Fruit fly (Drosophila melanogaster) whole organism, embryonic: ENCODE results near the gene nan.
A peak's percentile ranks its signal among the peaks of the same experiment; 100 is the strongest.

ENCODE experiments used
- ATbp ChIP-seq: fragments of 200-800 bp; sonication (Bioruptor generic); optimal IDR thresholded peaks from 2 replicates; lab custom pipeline; 2017; ENCODE audit warnings: missing biosample characterization, mild to moderate bottlenecking, missing genetic modification characterization, missing genetic modification reagents
- Abd-B ChIP-seq: fragments of 200-800 bp; sonication (Bioruptor generic); optimal IDR thresholded peaks from 2 replicates; lab custom pipeline; 2018; ENCODE audit warnings: missing biosample characterization, mild to moderate bottlenecking, missing genetic modification characterization, moderate library complexity
- Ada2b ChIP-seq: fragments of 200-800 bp; sonication (Bioruptor generic); IDR thresholded peaks from 2 replicates; pipeline ENCODE4 v1.3.6; 2022; ENCODE audit warnings: missing biosample characterization, missing genetic modification characterization
- Antp ChIP-seq: fragments of 200-800 bp; sonication (Bioruptor generic); optimal IDR thresholded peaks from 3 replicates; lab custom pipeline; 2016; ENCODE audit warnings: missing biosample characterization, missing genetic modification characterization
- Atf6 ChIP-seq: fragments of 200-800 bp; sonication (Bioruptor generic); IDR thresholded peaks from 2 replicates; pipeline ENCODE4 v1.3.6; 2022; ENCODE audit warnings: missing biosample characterization, missing genetic modification characterization
- C15 ChIP-seq: fragments of 200-800 bp; sonication (Bioruptor generic); IDR thresholded peaks from 3 replicates; pipeline ENCODE4 v1.3.6; 2022; ENCODE audit warnings: missing biosample characterization, missing genetic modification characterization
- CG11085 ChIP-seq: fragments of 200-800 bp; sonication (Bioruptor generic); IDR thresholded peaks from 2 replicates; pipeline ENCODE4 v1.3.6; 2022; ENCODE audit warnings: missing biosample characterization, missing genetic modification characterization
- CG12104 ChIP-seq: fragments of 200-800 bp; sonication (Bioruptor generic); optimal IDR thresholded peaks from 3 replicates; lab custom pipeline; 2016; ENCODE audit warnings: missing biosample characterization, missing genetic modification characterization
- CG15073 ChIP-seq: fragments of 200-800 bp; sonication (Bioruptor generic); optimal IDR thresholded peaks from 2 replicates; lab custom pipeline; 2016; ENCODE audit warnings: missing biosample characterization, missing genetic modification characterization
- CG1529 ChIP-seq: fragments of 200-800 bp; sonication (Bioruptor generic); optimal IDR thresholded peaks from 3 replicates; lab custom pipeline; 2018; ENCODE audit warnings: missing biosample characterization, missing genetic modification characterization
- CG15514 ChIP-seq: fragments of 200-800 bp; sonication (Bioruptor generic); optimal IDR thresholded peaks from 3 replicates; lab custom pipeline; 2017; ENCODE audit warnings: missing biosample characterization, missing genetic modification characterization, mild to moderate bottlenecking, moderate library complexity, missing genetic modification reagents
- CG1602 ChIP-seq: fragments of 200-800 bp; sonication (Bioruptor generic); optimal IDR thresholded peaks from 3 replicates; lab custom pipeline; 2016; ENCODE audit warnings: missing biosample characterization, missing genetic modification characterization
- CG18262 ChIP-seq: fragments of 200-800 bp; optimal IDR thresholded peaks from 3 replicates; lab custom pipeline; 2019; ENCODE audit warnings: missing biosample characterization, mild to moderate bottlenecking, missing genetic modification characterization, moderate library complexity
- CG2199 ChIP-seq: fragments of 200-800 bp; sonication (Bioruptor generic); IDR thresholded peaks from 3 replicates; pipeline ENCODE4 v1.3.6; 2022; ENCODE audit warnings: missing biosample characterization, missing genetic modification characterization
- CG33213 ChIP-seq: fragments of 200-800 bp; sonication (Bioruptor generic); optimal IDR thresholded peaks from 3 replicates; lab custom pipeline; 2016; ENCODE audit warnings: missing biosample characterization, missing genetic modification characterization
- CG33557 ChIP-seq: fragments of 200-800 bp; sonication (Bioruptor generic); optimal IDR thresholded peaks from 2 replicates; lab custom pipeline; 2019; ENCODE audit warnings: missing biosample characterization, mild to moderate bottlenecking, missing genetic modification characterization, moderate library complexity
- CG34224 ChIP-seq: fragments of 200-800 bp; sonication (Bioruptor generic); IDR thresholded peaks from 3 replicates; pipeline ENCODE4 v1.3.6; 2022; ENCODE audit warnings: missing biosample characterization, missing genetic modification characterization; ENCODE audit not compliant: partially characterized antibody
- CG34376 ChIP-seq: fragments of 200-800 bp; sonication (Bioruptor generic); optimal IDR thresholded peaks from 2 replicates; lab custom pipeline; 2018; ENCODE audit warnings: missing biosample characterization, mild to moderate bottlenecking, missing genetic modification characterization
- CG3995 ChIP-seq: fragments of 200-800 bp; sonication (Bioruptor generic); optimal IDR thresholded peaks from 3 replicates; lab custom pipeline; 2016; ENCODE audit warnings: missing biosample characterization, missing genetic modification characterization
- CG4404 ChIP-seq: fragments of 200-800 bp; sonication (Bioruptor generic); IDR thresholded peaks from 2 replicates; pipeline ENCODE4 v1.3.6; 2022; ENCODE audit warnings: missing biosample characterization, missing genetic modification characterization
- CG4617 ChIP-seq: fragments of 200-800 bp; sonication (Bioruptor generic); optimal IDR thresholded peaks from 3 replicates; lab custom pipeline; 2016; ENCODE audit warnings: missing biosample characterization, missing genetic modification characterization, borderline replicate concordance
- CG6272 ChIP-seq: fragments of 200-800 bp; sonication (Bioruptor generic); IDR thresholded peaks from 2 replicates; pipeline ENCODE4 v1.3.6; 2022; ENCODE audit warnings: missing biosample characterization, missing genetic modification characterization
- CG8478 ChIP-seq: fragments of >200 bp; optimal IDR thresholded peaks from 2 replicates; lab custom pipeline; 2018
- CG9817 ChIP-seq: fragments of 200-800 bp; sonication (Bioruptor generic); optimal IDR thresholded peaks from 2 replicates; lab custom pipeline; 2018; ENCODE audit warnings: missing biosample characterization, mild to moderate bottlenecking, missing genetic modification characterization, moderate library complexity
- CoRest ChIP-seq: fragments of 200-800 bp; sonication (Bioruptor generic); optimal IDR thresholded peaks from 3 replicates; lab custom pipeline; 2018; ENCODE audit warnings: missing biosample characterization, mild to moderate bottlenecking, missing genetic modification characterization, moderate library complexity
- Doc2 ChIP-seq: fragments of 200-800 bp; sonication (Bioruptor generic); IDR thresholded peaks from 2 replicates; pipeline ENCODE4 v1.3.6; 2022; ENCODE audit warnings: missing biosample characterization, missing genetic modification characterization
- H2.0 ChIP-seq: fragments of 200-800 bp; sonication (Bioruptor generic); IDR thresholded peaks from 2 replicates; pipeline ENCODE4 v1.3.6; 2022; ENCODE audit warnings: missing biosample characterization, missing genetic modification characterization
- HHEX ChIP-seq: fragments of 200-800 bp; sonication (Bioruptor generic); optimal IDR thresholded peaks from 3 replicates; lab custom pipeline; 2017; ENCODE audit warnings: missing biosample characterization, mild to moderate bottlenecking, missing genetic modification characterization, missing genetic modification reagents
- Lhr ChIP-seq: fragments of 200-800 bp; sonication (Bioruptor generic); optimal IDR thresholded peaks from 3 replicates; lab custom pipeline; 2017; ENCODE audit warnings: mild to moderate bottlenecking, missing biosample characterization, missing genetic modification reagents, missing genetic modification characterization
- Mad ChIP-seq: fragments of 200-800 bp; sonication (Bioruptor generic); optimal IDR thresholded peaks from 2 replicates; lab custom pipeline; 2016; ENCODE audit warnings: missing biosample characterization, missing genetic modification characterization
- PHDP ChIP-seq: fragments of 200-800 bp; sonication (Bioruptor generic); optimal IDR thresholded peaks from 3 replicates; lab custom pipeline; 2018; ENCODE audit warnings: missing biosample characterization, mild to moderate bottlenecking, missing genetic modification characterization, moderate library complexity
- TFAM ChIP-seq: fragments of 200-800 bp; sonication (Bioruptor generic); optimal IDR thresholded peaks from 2 replicates; lab custom pipeline; 2017; ENCODE audit warnings: missing biosample characterization, missing genetic modification characterization, inconsistent platforms
- YL-1 ChIP-seq: fragments of 200-800 bp; sonication (Bioruptor generic); optimal IDR thresholded peaks from 3 replicates; lab custom pipeline; 2017; ENCODE audit warnings: missing biosample characterization, mild to moderate bottlenecking, missing genetic modification characterization
- aop ChIP-seq: fragments of 200-800 bp; sonication (Bioruptor generic); IDR thresholded peaks from 2 replicates; pipeline ENCODE4 v1.3.6; 2022; ENCODE audit warnings: missing biosample characterization, missing genetic modification characterization
- bbx ChIP-seq: fragments of 200-800 bp; sonication (Bioruptor generic); IDR thresholded peaks from 2 replicates; pipeline ENCODE4 v1.3.6; 2022; ENCODE audit warnings: missing biosample characterization, missing genetic modification characterization; ENCODE audit not compliant: partially characterized antibody
- br ChIP-seq: fragments of >200 bp; optimal IDR thresholded peaks from 2 replicates; lab custom pipeline; 2017
- bsh ChIP-seq, 2 experiments: fragments of 200-800 bp; sonication (Bioruptor generic); optimal IDR thresholded peaks; 2 replicates each; lab custom pipeline; 2017 to 2018; ENCODE audit warnings: mild to moderate bottlenecking in 2 of 2, missing biosample characterization in 2 of 2, missing genetic modification characterization in 2 of 2, moderate library complexity in 1 of 2
- disco-r ChIP-seq: fragments of 200-800 bp; sonication (Bioruptor generic); optimal IDR thresholded peaks from 2 replicates; lab custom pipeline; 2016; ENCODE audit warnings: missing biosample characterization, missing genetic modification characterization
- fd102C ChIP-seq: fragments of 200-800 bp; sonication (Bioruptor generic); optimal IDR thresholded peaks from 2 replicates; lab custom pipeline; 2018; ENCODE audit warnings: missing biosample characterization, mild to moderate bottlenecking, missing genetic modification characterization, moderate library complexity
- gsb ChIP-seq: fragments of 200-800 bp; sonication (Bioruptor generic); IDR thresholded peaks from 2 replicates; pipeline ENCODE4 v1.3.6; 2022; ENCODE audit warnings: missing biosample characterization, missing genetic modification characterization
- kay ChIP-seq: fragments of 200-800 bp; sonication (Bioruptor generic); optimal IDR thresholded peaks from 2 replicates; lab custom pipeline; 2016; ENCODE audit warnings: missing biosample characterization, missing genetic modification characterization
- mam ChIP-seq: fragments of 200-800 bp; sonication (Bioruptor generic); optimal IDR thresholded peaks from 3 replicates; lab custom pipeline; 2016; ENCODE audit warnings: missing biosample characterization, missing genetic modification characterization
- nmo ChIP-seq: fragments of 200-800 bp; sonication (Bioruptor generic); optimal IDR thresholded peaks from 2 replicates; lab custom pipeline; 2018; ENCODE audit warnings: missing biosample characterization, mild to moderate bottlenecking, missing genetic modification characterization, moderate library complexity
- pfk ChIP-seq: fragments of 200-800 bp; sonication (Bioruptor generic); optimal IDR thresholded peaks from 2 replicates; lab custom pipeline; 2018; ENCODE audit warnings: missing biosample characterization, mild to moderate bottlenecking, missing genetic modification characterization, moderate library complexity
- ranshi ChIP-seq: fragments of 200-800 bp; sonication (Bioruptor generic); IDR thresholded peaks from 2 replicates; pipeline ENCODE4 v1.3.6; 2022; ENCODE audit warnings: missing biosample characterization, missing genetic modification characterization
- sima ChIP-seq: fragments of 200-800 bp; sonication (Bioruptor generic); optimal IDR thresholded peaks from 2 replicates; lab custom pipeline; 2016; ENCODE audit warnings: missing biosample characterization, missing genetic modification characterization
- sna ChIP-seq: fragments of 200-800 bp; sonication (Bioruptor generic); IDR thresholded peaks from 2 replicates; pipeline ENCODE4 v1.3.6; 2022; ENCODE audit warnings: missing biosample characterization, missing genetic modification characterization; ENCODE audit not compliant: partially characterized antibody
- tin ChIP-seq: fragments of 200-800 bp; sonication (Bioruptor generic); optimal IDR thresholded peaks from 3 replicates; lab custom pipeline; 2016; ENCODE audit warnings: missing biosample characterization, missing genetic modification characterization
- trh ChIP-seq: fragments of 200-800 bp; sonication (Bioruptor generic); optimal IDR thresholded peaks from 2 replicates; lab custom pipeline; 2016; ENCODE audit warnings: missing biosample characterization, missing genetic modification characterization
- twi ChIP-seq: fragments of 200-800 bp; optimal IDR thresholded peaks from 2 replicates; lab custom pipeline; 2019; ENCODE audit warnings: missing biosample characterization, mild to moderate bottlenecking, missing genetic modification characterization, moderate library complexity

The nan gene

DNA sequence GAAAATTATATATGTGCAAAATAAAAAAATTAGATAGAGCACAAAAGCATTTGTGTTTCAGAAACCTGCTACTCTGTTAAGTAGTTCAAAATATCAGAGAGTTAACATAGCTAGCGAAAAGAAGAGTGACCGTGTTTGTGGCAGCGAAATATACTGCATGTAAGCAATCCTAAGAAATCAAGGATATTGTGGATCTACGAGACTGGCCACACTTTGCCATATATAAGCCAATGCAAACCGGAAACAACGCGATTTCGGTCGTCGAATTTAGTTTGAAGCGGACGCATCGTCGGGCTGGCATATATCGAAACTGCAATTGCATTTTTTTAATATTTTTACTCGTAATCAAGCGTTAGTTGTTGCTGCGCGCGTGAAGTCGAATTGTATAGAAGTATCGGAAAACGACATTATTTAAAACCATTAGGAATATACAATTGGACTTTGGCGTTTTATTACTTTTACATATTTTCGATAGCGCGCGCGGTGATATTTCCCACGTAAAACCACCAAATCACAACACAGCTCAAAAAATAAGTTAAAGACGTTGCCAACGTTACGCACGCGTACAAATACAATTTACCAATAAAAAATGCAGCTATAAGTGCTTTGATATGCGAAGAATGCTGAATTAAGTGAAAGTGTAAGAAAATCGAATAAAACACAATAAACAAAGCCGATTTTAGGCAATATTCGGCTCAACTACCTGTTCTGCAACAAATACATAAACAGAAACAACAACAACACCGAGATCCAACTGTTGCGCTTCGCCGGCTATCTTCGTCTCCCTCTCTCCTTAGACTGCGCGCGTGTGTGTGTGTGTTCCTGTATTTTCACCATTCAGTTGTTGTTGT, 1.4 kb upstream of the nan start, which contains the start of gene nuf (continued):
- TF ChIP-seq tin (GFP tag; lab: Kevin White, UChicago): no peak
- TF ChIP-seq Lhr (GFP tag; lab: Kevin White, UChicago): peak; percentile 72
- TF ChIP-seq CG9817 (tag; lab: Kevin White, UChicago): no peak
- TF ChIP-seq CG33213 (GFP tag; lab: Kevin White, UChicago): peak; percentile 80
- no peak for TF ChIP-seq disco-r
- TF ChIP-seq CG1602: no peak
- 0 out of 2 replicates have a peak, but pooled peaks have one; percentile 12 for TF ChIP-seq Ada2b
- no peak for TF ChIP-seq TFAM (GFP tag; lab: Kevin White, UChicago)
- TF ChIP-seq ATbp (GFP tag; lab: Kevin White, UChicago): peak; percentile 59
- TF ChIP-seq CG11085 (GFP tag; lab: Robert Waterston, UW): peak; percentile 30; the same call in 1 of the 2 replicates
- no peak for TF ChIP-seq C15 (GFP tag; lab: Robert Waterston, UW)
- no peak; the same call in 1 of the 2 replicates for TF ChIP-seq ranshi (GFP tag; lab: Robert Waterston, UW)
- peak; percentile 24 for TF ChIP-seq CG33557
- TF ChIP-seq CG18262: peak; percentile 38
- TF ChIP-seq CG4617 (GFP tag; lab: Kevin White, UChicago): no peak
- TF ChIP-seq sna (GFP tag; lab: Robert Waterston, UW): no peak
- no peak for TF ChIP-seq CG15073 (GFP tag; lab: Kevin White, UChicago)
- peak; percentile 88 for TF ChIP-seq CG3995 (GFP tag; lab: Kevin White, UChicago)
- TF ChIP-seq bsh (GFP tag; optimal IDR thresholded peaks at IDR 0.05; lab: Kevin White, UChicago): peak in 1 of 2 experiments; percentile 24
- no peak for TF ChIP-seq twi (tag; lab: Kevin White, UChicago)
- TF ChIP-seq CG34224 (GFP tag; lab: Robert Waterston, UW): no peak
- no peak for TF ChIP-seq CG8478
- no peak for TF ChIP-seq fd102C (GFP tag; lab: Kevin White, UChicago)
- TF ChIP-seq mam (GFP tag; lab: Kevin White, UChicago): no peak
- peak; percentile 51 for TF ChIP-seq PHDP (tag; lab: Kevin White, UChicago)
- TF ChIP-seq Antp (GFP tag; lab: Kevin White, UChicago): no peak
- TF ChIP-seq kay: no peak
- no peak for TF ChIP-seq Abd-B (GFP tag; lab: Kevin White, UChicago)
- TF ChIP-seq bbx: peak; percentile 62
- TF ChIP-seq CG6272 (GFP tag; lab: Robert Waterston, UW): no peak
- TF ChIP-seq trh (GFP tag; lab: Kevin White, UChicago): no peak
- TF ChIP-seq sima (GFP tag; lab: Kevin White, UChicago): no peak
- TF ChIP-seq CG34376: peak; percentile 93
- TF ChIP-seq aop: peak; percentile 34; the same call in 1 of the 2 replicates
- TF ChIP-seq CG2199 (GFP tag; lab: Robert Waterston, UW): peak; percentile 71; the same call in 1 of the 3 replicates
- peak; percentile 38; the same call in 1 of the 2 replicates for TF ChIP-seq Atf6
- TF ChIP-seq br (lab: Kevin White, UChicago): no peak
- peak; percentile 44 for TF ChIP-seq CG15514 (GFP tag; lab: Kevin White, UChicago)
- peak; percentile 9 for TF ChIP-seq nmo (GFP tag; lab: Kevin White, UChicago)
- TF ChIP-seq gsb (GFP tag; lab: Robert Waterston, UW): no peak
- TF ChIP-seq pfk (GFP tag; lab: Kevin White, UChicago): peak; percentile 60
- TF ChIP-seq YL-1 (GFP tag; lab: Kevin White, UChicago): peak; percentile 17
- no peak for TF ChIP-seq CG12104 (GFP tag; lab: Kevin White, UChicago)
- TF ChIP-seq CG4404 (GFP tag; lab: Robert Waterston, UW): no peak
- no peak for TF ChIP-seq CG1529
- peak; percentile 66 for TF ChIP-seq HHEX
- TF ChIP-seq CoRest: no peak
- TF ChIP-seq Mad (GFP tag; lab: Kevin White, UChicago): peak; percentile 25
- TF ChIP-seq Doc2 (GFP tag; lab: Robert Waterston, UW): no peak
- no peak for TF ChIP-seq H2.0 (GFP tag; lab: Robert Waterston, UW)
